Fruit fly (Drosophila melanogaster) whole organism, embryonic: ENCODE results near the gene CG13995.

Source experiments
- Adf1 ChIP-seq: fragments of 200-800 bp; sonication (Bioruptor generic); IDR thresholded peaks from 2 replicates; pipeline ENCODE4 v1.3.6; 2022; ENCODE audit warnings: missing biosample characterization, missing genetic modification characterization
- Atf6 ChIP-seq: fragments of 200-800 bp; sonication (Bioruptor generic); IDR thresholded peaks from 2 replicates; pipeline ENCODE4 v1.3.6; 2022; ENCODE audit warnings: missing biosample characterization, missing genetic modification characterization
- B-H1 ChIP-seq: fragments of 200-800 bp; sonication (Bioruptor generic); IDR thresholded peaks from 3 replicates; pipeline ENCODE4 v1.3.6; 2022; ENCODE audit warnings: missing biosample characterization, missing genetic modification characterization
- CG11247 ChIP-seq: fragments of 200-800 bp; sonication (Bioruptor generic); IDR thresholded peaks from 2 replicates; pipeline ENCODE4 v1.3.6; 2022; ENCODE audit warnings: missing biosample characterization, missing genetic modification characterization
- CG12219 ChIP-seq: fragments of 200-800 bp; sonication (Bioruptor generic); optimal IDR thresholded peaks from 3 replicates; lab custom pipeline; 2018; ENCODE audit warnings: missing biosample characterization, mild to moderate bottlenecking, missing genetic modification characterization
- CG12744 ChIP-seq: fragments of 200-800 bp; sonication (Bioruptor generic); optimal IDR thresholded peaks from 2 replicates; lab custom pipeline; 2016; ENCODE audit warnings: missing biosample characterization, missing genetic modification characterization
- CG12942 ChIP-seq: fragments of 200-800 bp; sonication (Bioruptor generic); optimal IDR thresholded peaks from 3 replicates; lab custom pipeline; 2016; ENCODE audit warnings: missing biosample characterization, missing genetic modification characterization
- CG13287 ChIP-seq: fragments of 200-800 bp; sonication (Bioruptor generic); IDR thresholded peaks from 2 replicates; pipeline ENCODE4 v1.3.6; 2022; ENCODE audit warnings: missing biosample characterization, missing genetic modification characterization; ENCODE audit not compliant: partially characterized antibody
- CG13894 ChIP-seq: fragments of 200-800 bp; sonication (Bioruptor generic); optimal IDR thresholded peaks from 3 replicates; lab custom pipeline; 2018; ENCODE audit warnings: missing biosample characterization, mild to moderate bottlenecking, missing genetic modification characterization, moderate library complexity
- CG14050 ChIP-seq: fragments of 200-800 bp; sonication (Bioruptor generic); IDR thresholded peaks from 3 replicates; pipeline ENCODE4 v1.3.6; 2022; ENCODE audit warnings: missing biosample characterization, missing genetic modification characterization
- CG14965 ChIP-seq: fragments of 200-800 bp; sonication (Bioruptor generic); optimal IDR thresholded peaks from 2 replicates; lab custom pipeline; 2016; ENCODE audit warnings: missing biosample characterization, missing genetic modification characterization, borderline replicate concordance
- CG15479 ChIP-seq: fragments of 200-800 bp; sonication (Bioruptor generic); optimal IDR thresholded peaks from 3 replicates; lab custom pipeline; 2019; ENCODE audit warnings: missing biosample characterization, mild to moderate bottlenecking, missing genetic modification characterization, moderate library complexity
- CG16815 ChIP-seq: fragments of 200-800 bp; sonication (Bioruptor generic); optimal IDR thresholded peaks from 3 replicates; lab custom pipeline; 2017; ENCODE audit warnings: missing biosample characterization, mild to moderate bottlenecking, missing genetic modification characterization
- CG17186 ChIP-seq: fragments of 200-800 bp; sonication (Bioruptor generic); optimal IDR thresholded peaks from 3 replicates; lab custom pipeline; 2017; ENCODE audit warnings: missing biosample characterization, missing genetic modification reagents, missing genetic modification characterization
- CG17359 ChIP-seq: fragments of 200-800 bp; sonication (Bioruptor generic); optimal IDR thresholded peaks from 3 replicates; lab custom pipeline; 2018; ENCODE audit warnings: missing biosample characterization, mild to moderate bottlenecking, missing genetic modification characterization, moderate library complexity
- CG18599 ChIP-seq: fragments of 200-800 bp; sonication (Bioruptor generic); optimal IDR thresholded peaks from 3 replicates; lab custom pipeline; 2017; ENCODE audit warnings: missing biosample characterization, missing genetic modification characterization, mild to moderate bottlenecking, moderate library complexity, missing genetic modification reagents
- CG2199 ChIP-seq: fragments of 200-800 bp; sonication (Bioruptor generic); IDR thresholded peaks from 3 replicates; pipeline ENCODE4 v1.3.6; 2022; ENCODE audit warnings: missing biosample characterization, missing genetic modification characterization
- CG30403 ChIP-seq: fragments of 200-800 bp; sonication (Bioruptor generic); optimal IDR thresholded peaks from 3 replicates; lab custom pipeline; 2016; ENCODE audit warnings: missing biosample characterization, missing genetic modification characterization
- CG30431 ChIP-seq: fragments of 200-800 bp; sonication (Bioruptor generic); optimal IDR thresholded peaks from 2 replicates; lab custom pipeline; 2017; ENCODE audit warnings: missing biosample characterization, missing genetic modification characterization
- CG3065 ChIP-seq: fragments of 200-800 bp; sonication (Bioruptor generic); optimal IDR thresholded peaks from 2 replicates; lab custom pipeline; 2016; ENCODE audit warnings: missing biosample characterization, missing genetic modification characterization
- CG3163 ChIP-seq: fragments of 200-800 bp; sonication (Bioruptor generic); optimal IDR thresholded peaks from 3 replicates; lab custom pipeline; 2016; ENCODE audit warnings: missing biosample characterization, missing genetic modification characterization
- CG32532 ChIP-seq: fragments of 200-800 bp; sonication (Bioruptor generic); IDR thresholded peaks from 2 replicates; pipeline ENCODE4 v1.3.6; 2022; ENCODE audit warnings: missing biosample characterization, missing genetic modification characterization
- CG3847 ChIP-seq: fragments of 200-800 bp; sonication (Bioruptor generic); IDR thresholded peaks from 2 replicates; pipeline ENCODE4 v1.3.6; 2022; ENCODE audit warnings: missing biosample characterization, missing genetic modification characterization
- CG43689 ChIP-seq: fragments of 200-800 bp; sonication (Bioruptor generic); IDR thresholded peaks from 2 replicates; pipeline ENCODE4 v1.3.6; 2022; ENCODE audit warnings: missing biosample characterization, missing genetic modification characterization
- CG6765 ChIP-seq: fragments of 200-800 bp; sonication (Bioruptor generic); optimal IDR thresholded peaks from 3 replicates; lab custom pipeline; 2017; ENCODE audit warnings: missing biosample characterization, mild to moderate bottlenecking, missing genetic modification characterization
- CG8388 ChIP-seq: fragments of 200-800 bp; sonication (Bioruptor generic); optimal IDR thresholded peaks from 2 replicates; lab custom pipeline; 2019; ENCODE audit warnings: missing biosample characterization, mild to moderate bottlenecking, missing genetic modification characterization, moderate library complexity
- CTCF ChIP-seq: fragments of 200-800 bp; sonication (Bioruptor generic); optimal IDR thresholded peaks from 2 replicates; lab custom pipeline; 2017; ENCODE audit warnings: missing biosample characterization, mild to moderate bottlenecking, missing genetic modification characterization, moderate library complexity
- Hey ChIP-seq: fragments of 200-800 bp; sonication (Bioruptor generic); optimal IDR thresholded peaks from 3 replicates; lab custom pipeline; 2018; ENCODE audit warnings: missing biosample characterization, mild to moderate bottlenecking, missing genetic modification characterization
- Hmr ChIP-seq: fragments of 200-800 bp; sonication (Bioruptor generic); optimal IDR thresholded peaks from 3 replicates; lab custom pipeline; 2017; ENCODE audit warnings: mild to moderate bottlenecking, missing biosample characterization, missing genetic modification reagents, missing genetic modification characterization
- Jarid2 ChIP-seq: fragments of 200-800 bp; sonication (Bioruptor generic); optimal IDR thresholded peaks from 3 replicates; lab custom pipeline; 2017; ENCODE audit warnings: mild to moderate bottlenecking, missing biosample characterization, missing genetic modification reagents, missing genetic modification characterization
- Lpt ChIP-seq: fragments of >200 bp; optimal IDR thresholded peaks from 2 replicates; lab custom pipeline; 2018; ENCODE audit warnings: missing biosample characterization, missing genetic modification characterization
- Med ChIP-seq: fragments of 200-800 bp; sonication (Bioruptor generic); peaks from one replicate; lab custom pipeline; 2016; ENCODE audit warnings: missing biosample characterization, missing genetic modification characterization, mild to moderate bottlenecking, inconsistent platforms, moderate library complexity
- NC2α ChIP-seq: fragments of 200-800 bp; sonication (Bioruptor generic); optimal IDR thresholded peaks from 2 replicates; lab custom pipeline; 2016; ENCODE audit warnings: missing biosample characterization, missing genetic modification characterization
- Neu2 ChIP-seq: fragments of 200-800 bp; sonication (Bioruptor generic); optimal IDR thresholded peaks from 3 replicates; lab custom pipeline; 2016; ENCODE audit warnings: missing biosample characterization, missing genetic modification characterization, borderline replicate concordance
- Pdp1 ChIP-seq, 2 experiments: fragments of 200-800 bp; sonication (Bioruptor generic); optimal IDR thresholded peaks; 3 replicates each; lab custom pipeline; 2016; ENCODE audit warnings: missing biosample characterization in 2 of 2, missing genetic modification characterization in 2 of 2, mild to moderate bottlenecking in 1 of 2, moderate library complexity in 1 of 2
- Ssrp ChIP-seq: fragments of 200-800 bp; sonication (Bioruptor generic); optimal IDR thresholded peaks from 2 replicates; lab custom pipeline; 2018; ENCODE audit warnings: missing biosample characterization, mild to moderate bottlenecking, missing genetic modification characterization, moderate library complexity
- aop ChIP-seq: fragments of 200-800 bp; sonication (Bioruptor generic); IDR thresholded peaks from 2 replicates; pipeline ENCODE4 v1.3.6; 2022; ENCODE audit warnings: missing biosample characterization, missing genetic modification characterization
- corto ChIP-seq: fragments of 200-800 bp; sonication (Bioruptor generic); optimal IDR thresholded peaks from 2 replicates; lab custom pipeline; 2016; ENCODE audit warnings: missing biosample characterization, mild to moderate bottlenecking, missing genetic modification characterization, moderate library complexity
- dmrt11E ChIP-seq: fragments of 200-800 bp; sonication (Bioruptor generic); optimal IDR thresholded peaks from 3 replicates; lab custom pipeline; 2018; ENCODE audit warnings: missing biosample characterization, mild to moderate bottlenecking, missing genetic modification characterization, moderate library complexity
- exex ChIP-seq: fragments of 200-800 bp; sonication (Bioruptor generic); optimal IDR thresholded peaks from 4 replicates; lab custom pipeline; 2018; ENCODE audit warnings: missing biosample characterization, mild to moderate bottlenecking, missing genetic modification characterization, moderate library complexity
- fru ChIP-seq: fragments of >200 bp; optimal IDR thresholded peaks from 2 replicates; lab custom pipeline; 2017
- grau ChIP-seq: fragments of 200-800 bp; optimal IDR thresholded peaks from 3 replicates; lab custom pipeline; 2019; ENCODE audit warnings: missing biosample characterization, mild to moderate bottlenecking, missing genetic modification characterization, moderate library complexity
- ind ChIP-seq: fragments of 200-800 bp; sonication (Bioruptor generic); optimal IDR thresholded peaks from 3 replicates; lab custom pipeline; 2016; ENCODE audit warnings: missing biosample characterization, missing genetic modification characterization
- pros ChIP-seq: fragments of 200-800 bp; sonication (Bioruptor generic); optimal IDR thresholded peaks from 3 replicates; lab custom pipeline; 2019; ENCODE audit warnings: missing biosample characterization, mild to moderate bottlenecking, missing genetic modification characterization, moderate library complexity
- row ChIP-seq: fragments of 200-800 bp; sonication (Bioruptor generic); IDR thresholded peaks from 3 replicates; pipeline ENCODE4 v1.3.6; 2022; ENCODE audit warnings: missing biosample characterization, missing genetic modification characterization
- sd ChIP-seq: fragments of 200-800 bp; sonication (Bioruptor generic); optimal IDR thresholded peaks from 3 replicates; lab custom pipeline; 2018; ENCODE audit warnings: missing biosample characterization, mild to moderate bottlenecking, missing genetic modification characterization, moderate library complexity
- sna ChIP-seq: fragments of 200-800 bp; sonication (Bioruptor generic); IDR thresholded peaks from 2 replicates; pipeline ENCODE4 v1.3.6; 2022; ENCODE audit warnings: missing biosample characterization, missing genetic modification characterization; ENCODE audit not compliant: partially characterized antibody
- so ChIP-seq: fragments of 200-800 bp; sonication (Bioruptor generic); IDR thresholded peaks from 3 replicates; pipeline ENCODE4 v1.3.6; 2022; ENCODE audit warnings: missing biosample characterization, missing genetic modification characterization
- tgo ChIP-seq: fragments of 200-800 bp; sonication (Bioruptor generic); IDR thresholded peaks from 3 replicates; pipeline ENCODE4 v1.3.6; 2022; ENCODE audit warnings: missing biosample characterization, missing genetic modification characterization
- vnd ChIP-seq: fragments of 200-800 bp; sonication (Bioruptor generic); IDR thresholded peaks from 3 replicates; pipeline ENCODE4 v1.3.6; 2022; ENCODE audit warnings: missing biosample characterization, missing genetic modification characterization; ENCODE audit not compliant: partially characterized antibody
- vvl ChIP-seq: fragments of 200-800 bp; sonication (Bioruptor generic); IDR thresholded peaks from 2 replicates; pipeline ENCODE4 v1.3.6; 2022; ENCODE audit warnings: missing biosample characterization, missing genetic modification characterization

Gene CG13995

DNA sequence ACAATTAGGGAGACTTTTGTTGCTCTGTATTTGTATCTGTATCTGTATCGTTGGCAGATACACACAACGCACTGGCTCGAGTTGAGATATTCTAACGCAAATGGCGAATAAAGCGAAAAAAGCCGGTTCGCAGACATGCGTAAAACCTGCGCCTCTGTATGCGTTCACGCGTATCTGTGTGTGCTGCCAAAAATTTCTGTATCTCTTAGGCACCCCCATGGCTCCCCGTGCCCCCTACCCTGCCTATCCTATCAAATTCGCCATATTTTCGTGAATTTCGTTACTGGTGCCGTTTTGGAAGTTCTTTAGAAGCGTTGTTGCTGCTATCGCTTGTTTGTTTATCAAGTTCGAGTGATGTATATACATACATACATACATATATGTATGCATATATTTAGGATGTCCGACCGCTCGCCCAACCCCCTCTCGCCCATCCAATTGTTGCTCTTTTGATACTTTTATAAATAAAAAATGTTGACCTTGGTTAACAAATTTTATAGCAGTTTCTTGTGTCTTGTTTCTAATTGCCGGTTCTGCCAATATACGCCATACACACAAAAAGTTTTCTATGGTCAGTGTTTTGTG lies 31.7 kb downstream of the CG13995 start (continued):
- TF ChIP-seq CG32532 (GFP tag; lab: Robert Waterston, UW) (no peak), CG14050 (no peak), CG18599 (GFP tag; lab: Kevin White, UChicago) (peak; percentile 50), CG43689 (GFP tag; lab: Robert Waterston, UW) (no peak), CG13894 (tag; lab: Kevin White, UChicago) (peak; percentile 96), CG8388 (GFP tag; lab: Kevin White, UChicago) (no peak), sd (tag; lab: Kevin White, UChicago) (peak; percentile 83), CG12219 (GFP tag; lab: Kevin White, UChicago) (no peak), B-H1 (GFP tag; lab: Robert Waterston, UW) (no peak), CG3065 (GFP tag; lab: Kevin White, UChicago) (no peak), CG12744 (no peak), so (GFP tag; lab: Robert Waterston, UW) (0 out of 3 replicates have a peak, but pooled peaks have one; percentile 33), fru (lab: Kevin White, UChicago) (no peak), CTCF (GFP tag; lab: Kevin White, UChicago) (no peak), CG3847 (no peak), CG13287 (peak; percentile 42; the same call in 1 of the 2 replicates), CG6765 (GFP tag; lab: Kevin White, UChicago) (no peak), row (GFP tag; lab: Robert Waterston, UW) (no peak), aop (GFP tag; lab: Robert Waterston, UW) (no peak), CG2199 (GFP tag; lab: Robert Waterston, UW) (no peak), CG3163 (no peak), sna (GFP tag; lab: Robert Waterston, UW) (no peak), ind (GFP tag; lab: Kevin White, UChicago) (no peak), Hey (no peak), pros (no peak), Atf6 (peak; percentile 13; the same call in 1 of the 2 replicates), corto (GFP tag; lab: Kevin White, UChicago) (no peak), exex (tag; lab: Kevin White, UChicago) (peak; percentile 42), Adf1 (GFP tag; lab: Robert Waterston, UW) (peak; percentile 85), Lpt (GFP tag; lab: Kevin White, UChicago) (no peak), CG14965 (GFP tag; lab: Kevin White, UChicago) (no peak), dmrt11E (no peak), CG30403 (GFP tag; lab: Kevin White, UChicago) (no peak), Med (GFP tag; lab: Kevin White, UChicago) (no peak), vnd (GFP tag; lab: Robert Waterston, UW) (no peak), Ssrp (no peak), Jarid2 (GFP tag; lab: Kevin White, UChicago) (no peak), CG17186 (GFP tag; lab: Kevin White, UChicago) (no peak), grau (tag; lab: Kevin White, UChicago) (no peak), NC2α (GFP tag; lab: Kevin White, UChicago) (no peak), CG16815 (GFP tag; lab: Kevin White, UChicago) (no peak), Pdp1 (GFP tag; optimal IDR thresholded peaks at IDR 0.05; lab: Kevin White, UChicago) (no peak), CG11247 (no peak), CG15479 (GFP tag; lab: Kevin White, UChicago) (no peak), vvl (GFP tag; lab: Robert Waterston, UW) (peak; percentile 36; the same call in 1 of the 2 replicates), CG17359 (tag; lab: Kevin White, UChicago) (no peak), CG12942 (GFP tag; lab: Kevin White, UChicago) (no peak), Hmr (peak; percentile 40), Neu2 (no peak), tgo (GFP tag; lab: Robert Waterston, UW) (no peak), CG30431 (GFP tag; lab: Kevin White, UChicago) (no peak)
